Fruit fly (Drosophila melanogaster) whole organism, embryonic: ENCODE results near the gene Nup37.

Source experiments
- CG13424 ChIP-seq: fragments of 200-800 bp; sonication (Bioruptor generic); optimal IDR thresholded peaks from 2 replicates; lab custom pipeline; 2019; ENCODE audit warnings: missing biosample characterization, mild to moderate bottlenecking, missing genetic modification characterization, moderate library complexity
- CG14710 ChIP-seq: fragments of 200-800 bp; sonication (Bioruptor generic); optimal IDR thresholded peaks from 3 replicates; lab custom pipeline; 2019; ENCODE audit warnings: missing biosample characterization, mild to moderate bottlenecking, missing genetic modification characterization, moderate library complexity
- CG18619 ChIP-seq: fragments of 200-800 bp; sonication (Bioruptor generic); optimal IDR thresholded peaks from 3 replicates; lab custom pipeline; 2017; ENCODE audit warnings: missing biosample characterization, mild to moderate bottlenecking, missing genetic modification characterization
- CG2889 ChIP-seq: fragments of 200-800 bp; sonication (Bioruptor generic); IDR thresholded peaks from 3 replicates; pipeline ENCODE4 v1.3.6; 2022; ENCODE audit warnings: missing biosample characterization, missing genetic modification characterization
- CG31441 ChIP-seq: fragments of 200-800 bp; sonication (Bioruptor generic); IDR thresholded peaks from 2 replicates; pipeline ENCODE4 v1.3.6; 2022; ENCODE audit warnings: missing biosample characterization, missing genetic modification characterization
- CG4282 ChIP-seq: fragments of 200-800 bp; sonication (Bioruptor generic); optimal IDR thresholded peaks from 2 replicates; lab custom pipeline; 2016; ENCODE audit warnings: missing biosample characterization, missing genetic modification characterization
- CG6272 ChIP-seq: fragments of 200-800 bp; sonication (Bioruptor generic); IDR thresholded peaks from 2 replicates; pipeline ENCODE4 v1.3.6; 2022; ENCODE audit warnings: missing biosample characterization, missing genetic modification characterization
- CG7271 ChIP-seq: fragments of 200-800 bp; sonication (Bioruptor generic); optimal IDR thresholded peaks from 2 replicates; lab custom pipeline; 2018; ENCODE audit warnings: missing biosample characterization, mild to moderate bottlenecking, missing genetic modification characterization, moderate library complexity
- CG7987 ChIP-seq: fragments of 200-800 bp; sonication (Bioruptor generic); optimal IDR thresholded peaks from 2 replicates; lab custom pipeline; 2018; ENCODE audit warnings: missing biosample characterization, mild to moderate bottlenecking, missing genetic modification characterization, moderate library complexity
- CG8765 ChIP-seq: fragments of 200-800 bp; sonication (Bioruptor generic); IDR thresholded peaks from 2 replicates; pipeline ENCODE4 v1.3.6; 2022; ENCODE audit warnings: missing biosample characterization, missing genetic modification characterization
- CG9932 ChIP-seq: fragments of 200-800 bp; sonication (Bioruptor generic); IDR thresholded peaks from 2 replicates; pipeline ENCODE4 v1.3.6; 2022; ENCODE audit warnings: missing biosample characterization, missing genetic modification characterization
- CkIIα-i1 ChIP-seq: fragments of 200-800 bp; sonication (Bioruptor generic); IDR thresholded peaks from 2 replicates; pipeline ENCODE4 v1.3.6; 2022; ENCODE audit warnings: missing biosample characterization, missing genetic modification characterization
- CoRest ChIP-seq: fragments of 200-800 bp; sonication (Bioruptor generic); optimal IDR thresholded peaks from 3 replicates; lab custom pipeline; 2018; ENCODE audit warnings: missing biosample characterization, mild to moderate bottlenecking, missing genetic modification characterization, moderate library complexity
- ERR ChIP-seq: fragments of 200-800 bp; sonication (Bioruptor generic); optimal IDR thresholded peaks from 2 replicates; lab custom pipeline; 2016; ENCODE audit warnings: missing biosample characterization, missing genetic modification characterization
- Fer3 ChIP-seq: fragments of 200-800 bp; sonication (Bioruptor generic); optimal IDR thresholded peaks from 2 replicates; lab custom pipeline; 2018; ENCODE audit warnings: missing biosample characterization, mild to moderate bottlenecking, missing genetic modification characterization, moderate library complexity
- HLHmδ ChIP-seq: fragments of 200-800 bp; sonication (Bioruptor generic); optimal IDR thresholded peaks from 2 replicates; lab custom pipeline; 2018; ENCODE audit warnings: missing biosample characterization, mild to moderate bottlenecking, missing genetic modification characterization, moderate library complexity
- Hr78 ChIP-seq, 2 experiments: fragments of 200-800 bp in 1 of 2; fragments of >200 bp in 1 of 2; sonication (Bioruptor generic) in 1 of 2; optimal IDR thresholded peaks; 2 replicates each; lab custom pipeline; 2017 to 2019; ENCODE audit warnings: missing biosample characterization in 2 of 2, missing genetic modification characterization in 2 of 2, mild to moderate bottlenecking in 1 of 2, moderate library complexity in 1 of 2
- Jarid2 ChIP-seq: fragments of 200-800 bp; sonication (Bioruptor generic); optimal IDR thresholded peaks from 3 replicates; lab custom pipeline; 2017; ENCODE audit warnings: mild to moderate bottlenecking, missing biosample characterization, missing genetic modification reagents, missing genetic modification characterization
- Lim3 ChIP-seq: fragments of 200-800 bp; sonication (Bioruptor generic); IDR thresholded peaks from 2 replicates; pipeline ENCODE4 v1.3.6; 2022; ENCODE audit warnings: missing biosample characterization, missing genetic modification characterization
- Mrtf ChIP-seq: fragments of 200-800 bp; sonication (Bioruptor generic); IDR thresholded peaks from 3 replicates; pipeline ENCODE4 v1.3.6; 2022; ENCODE audit warnings: missing biosample characterization, missing genetic modification characterization
- NC2α ChIP-seq: fragments of 200-800 bp; sonication (Bioruptor generic); optimal IDR thresholded peaks from 2 replicates; lab custom pipeline; 2016; ENCODE audit warnings: missing biosample characterization, missing genetic modification characterization
- Scr ChIP-seq: fragments of 200-800 bp; sonication (Bioruptor generic); IDR thresholded peaks from 2 replicates; pipeline ENCODE4 v1.3.6; 2022; ENCODE audit warnings: missing biosample characterization, missing genetic modification characterization; ENCODE audit not compliant: partially characterized antibody
- Side ChIP-seq: fragments of 200-800 bp; sonication (Bioruptor generic); optimal IDR thresholded peaks from 2 replicates; lab custom pipeline; 2016; ENCODE audit warnings: missing biosample characterization, missing genetic modification characterization
- Sox100B ChIP-seq: fragments of 200-800 bp; sonication (Bioruptor generic); optimal IDR thresholded peaks from 3 replicates; lab custom pipeline; 2018; ENCODE audit warnings: missing biosample characterization, mild to moderate bottlenecking, missing genetic modification characterization
- TFAM ChIP-seq: fragments of 200-800 bp; sonication (Bioruptor generic); optimal IDR thresholded peaks from 2 replicates; lab custom pipeline; 2017; ENCODE audit warnings: missing biosample characterization, missing genetic modification characterization, inconsistent platforms
- Trl ChIP-seq, 3 experiments: fragments of >200 bp in 2 of 3; fragments of 200-800 bp in 1 of 3; sonication (Bioruptor generic) in 1 of 3; optimal IDR thresholded peaks; 2 replicates in 1 of 3; 3 replicates in 2 of 3; lab custom pipeline; 2016 to 2017; ENCODE audit warnings: missing biosample characterization in 1 of 3, missing genetic modification characterization in 1 of 3
- amos ChIP-seq: fragments of 200-800 bp; sonication (Bioruptor generic); IDR thresholded peaks from 2 replicates; pipeline ENCODE4 v1.3.6; 2022; ENCODE audit warnings: missing biosample characterization, missing genetic modification characterization; ENCODE audit not compliant: partially characterized antibody
- ara ChIP-seq: fragments of 200-800 bp; sonication (Bioruptor generic); IDR thresholded peaks from 2 replicates; pipeline ENCODE4 v1.3.6; 2022; ENCODE audit warnings: missing biosample characterization, missing genetic modification characterization
- ase ChIP-seq: fragments of 200-800 bp; sonication (Bioruptor generic); IDR thresholded peaks from 3 replicates; pipeline ENCODE4 v1.3.6; 2022; ENCODE audit warnings: missing biosample characterization, missing genetic modification characterization
- bab2 ChIP-seq: fragments of 200-800 bp; sonication (Bioruptor generic); optimal IDR thresholded peaks from 2 replicates; lab custom pipeline; 2016; ENCODE audit warnings: missing biosample characterization, missing genetic modification characterization
- bigmax ChIP-seq: fragments of 200-800 bp; sonication (Bioruptor generic); optimal IDR thresholded peaks from 2 replicates; lab custom pipeline; 2018; ENCODE audit warnings: missing biosample characterization, mild to moderate bottlenecking, missing genetic modification characterization
- chm ChIP-seq: fragments of 200-800 bp; sonication (Bioruptor generic); IDR thresholded peaks from 2 replicates; pipeline ENCODE4 v1.3.6; 2022; ENCODE audit warnings: missing biosample characterization, missing genetic modification characterization
- crol ChIP-seq: fragments of 200-800 bp; sonication (Bioruptor generic); IDR thresholded peaks from 2 replicates; pipeline ENCODE4 v1.3.6; 2022; ENCODE audit warnings: missing biosample characterization, missing genetic modification characterization
- en ChIP-seq: fragments of 200-800 bp; sonication (Bioruptor generic); optimal IDR thresholded peaks from 2 replicates; lab custom pipeline; 2016; ENCODE audit warnings: missing biosample characterization, missing genetic modification characterization
- esg ChIP-seq: fragments of 200-800 bp; sonication (Bioruptor generic); conservative IDR thresholded peaks from 2 replicates; pipeline ENCODE4 v1.3.6; 2022; ENCODE audit warnings: missing biosample characterization, missing genetic modification characterization
- eve ChIP-seq, 2 experiments: fragments of >200 bp; optimal IDR thresholded peaks; 2 replicates each; lab custom pipeline; 2017; ENCODE audit warnings: missing biosample characterization in 2 of 2, missing genetic modification characterization in 2 of 2
- fu2 ChIP-seq: fragments of 200-800 bp; sonication (Bioruptor generic); optimal IDR thresholded peaks from 2 replicates; lab custom pipeline; 2016; ENCODE audit warnings: missing biosample characterization, missing genetic modification characterization
- gce ChIP-seq: fragments of 200-800 bp; sonication (Bioruptor generic); IDR thresholded peaks from 3 replicates; pipeline ENCODE4 v1.3.6; 2022; ENCODE audit warnings: missing biosample characterization, missing genetic modification characterization
- kni ChIP-seq: fragments of 200-800 bp; sonication (Bioruptor generic); optimal IDR thresholded peaks from 3 replicates; lab custom pipeline; 2017; ENCODE audit warnings: mild to moderate bottlenecking, missing biosample characterization, missing genetic modification reagents, missing genetic modification characterization
- lbe ChIP-seq: fragments of 200-800 bp; sonication (Bioruptor generic); optimal IDR thresholded peaks from 2 replicates; lab custom pipeline; 2016; ENCODE audit warnings: missing biosample characterization, mild to moderate bottlenecking, missing genetic modification characterization
- lov ChIP-seq, 2 experiments: fragments of 200-800 bp in 1 of 2; fragments of >200 bp in 1 of 2; sonication (Bioruptor generic) in 1 of 2; IDR thresholded peaks in 1 of 2; optimal IDR thresholded peaks in 1 of 2; 2 replicates in 1 of 2; 3 replicates in 1 of 2; pipeline versions ENCODE4 v1.3.6 to Lab custom; 2017 to 2022; ENCODE audit warnings: missing biosample characterization in 1 of 2, missing genetic modification characterization in 1 of 2
- pnt ChIP-seq: fragments of 200-800 bp; sonication (Bioruptor generic); optimal IDR thresholded peaks from 3 replicates; lab custom pipeline; 2016; ENCODE audit warnings: missing biosample characterization, missing genetic modification characterization
- pros ChIP-seq: fragments of 200-800 bp; sonication (Bioruptor generic); optimal IDR thresholded peaks from 3 replicates; lab custom pipeline; 2019; ENCODE audit warnings: missing biosample characterization, mild to moderate bottlenecking, missing genetic modification characterization, moderate library complexity
- schlank ChIP-seq: fragments of 200-800 bp; sonication (Bioruptor generic); optimal IDR thresholded peaks from 2 replicates; lab custom pipeline; 2018; ENCODE audit warnings: missing biosample characterization, mild to moderate bottlenecking, missing genetic modification characterization
- sna ChIP-seq: fragments of 200-800 bp; sonication (Bioruptor generic); IDR thresholded peaks from 2 replicates; pipeline ENCODE4 v1.3.6; 2022; ENCODE audit warnings: missing biosample characterization, missing genetic modification characterization; ENCODE audit not compliant: partially characterized antibody
- tgo ChIP-seq: fragments of 200-800 bp; sonication (Bioruptor generic); IDR thresholded peaks from 3 replicates; pipeline ENCODE4 v1.3.6; 2022; ENCODE audit warnings: missing biosample characterization, missing genetic modification characterization
- trh ChIP-seq: fragments of 200-800 bp; sonication (Bioruptor generic); optimal IDR thresholded peaks from 2 replicates; lab custom pipeline; 2016; ENCODE audit warnings: missing biosample characterization, missing genetic modification characterization
- vnd ChIP-seq: fragments of 200-800 bp; sonication (Bioruptor generic); IDR thresholded peaks from 3 replicates; pipeline ENCODE4 v1.3.6; 2022; ENCODE audit warnings: missing biosample characterization, missing genetic modification characterization; ENCODE audit not compliant: partially characterized antibody

Nup37 gene

dm6 chr3R:25258628-25259240 is 11.3 kb downstream of the Nup37 start, which contains the start of gene CG11857 (continued):
- peak; percentile 96 for TF ChIP-seq schlank (tag; lab: Kevin White, UChicago)
- TF ChIP-seq CG8765, result peak; percentile 98
- TF ChIP-seq CG6272 (GFP tag; lab: Robert Waterston, UW), result peak; percentile 99
- TF ChIP-seq CG7271, result peak; percentile 95
- peak; percentile 100 for TF ChIP-seq sna
- TF ChIP-seq TFAM (GFP tag; lab: Kevin White, UChicago), result peak; percentile 73
- TF ChIP-seq tgo (GFP tag; lab: Robert Waterston, UW), result peak; percentile 99
- TF ChIP-seq CG4282 (GFP tag; lab: Kevin White, UChicago), result peak; percentile 96
- TF ChIP-seq Trl (optimal IDR thresholded peaks at IDR 0.05; lab: Kevin White, UChicago), result peak in 1 of 2 experiments; percentile 46
- peak; percentile 98 for TF ChIP-seq Trl (GFP tag; optimal IDR thresholded peaks at IDR 0.05; lab: Kevin White, UChicago)
- TF ChIP-seq amos (GFP tag; lab: Robert Waterston, UW), result peak; percentile 98
- TF ChIP-seq en (GFP tag; lab: Kevin White, UChicago), result peak; percentile 90
- TF ChIP-seq esg, result peak; percentile 99
- peak; percentile 98 for TF ChIP-seq chm (GFP tag; lab: Robert Waterston, UW)
- peak; percentile 95 for TF ChIP-seq CG7987 (GFP tag; lab: Kevin White, UChicago)
- peak; percentile 88 for TF ChIP-seq kni (GFP tag; lab: Kevin White, UChicago)
- TF ChIP-seq pros (GFP tag; lab: Kevin White, UChicago), result peak; percentile 8
- peak; percentile 12 for TF ChIP-seq HLHmδ (GFP tag; lab: Kevin White, UChicago)
- peak; percentile 84 for TF ChIP-seq Jarid2 (GFP tag; lab: Kevin White, UChicago)
- peak; percentile 80 for TF ChIP-seq crol (GFP tag; lab: Robert Waterston, UW)
- peak; percentile 99 for TF ChIP-seq Mrtf (GFP tag; lab: Robert Waterston, UW)
- peak; percentile 100 for TF ChIP-seq CG9932 (GFP tag; lab: Robert Waterston, UW)
- TF ChIP-seq ara (GFP tag; lab: Robert Waterston, UW), result peak; percentile 98
- TF ChIP-seq Sox100B (GFP tag; lab: Kevin White, UChicago), result peak; percentile 93
- TF ChIP-seq NC2α (GFP tag; lab: Kevin White, UChicago), result peak; percentile 90
- peak; percentile 97 for TF ChIP-seq fu2 (GFP tag; lab: Kevin White, UChicago)
- TF ChIP-seq lbe (GFP tag; lab: Kevin White, UChicago), result peak; percentile 96
- TF ChIP-seq Lim3, result peak; percentile 95
- peak; percentile 98 for TF ChIP-seq CG13424 (tag; lab: Kevin White, UChicago)
- TF ChIP-seq pnt (GFP tag; lab: Kevin White, UChicago), result peak; percentile 97
- TF ChIP-seq lov (optimal IDR thresholded peaks at IDR 0.05; lab: Kevin White, UChicago), result no peak
- TF ChIP-seq lov (GFP tag; IDR thresholded peaks at IDR 0.05; lab: Robert Waterston, UW), result peak; percentile 98
- peak; percentile 98 for TF ChIP-seq bab2 (GFP tag; lab: Kevin White, UChicago)
- peak; percentile 99 for TF ChIP-seq CG2889 (GFP tag; lab: Robert Waterston, UW)
- TF ChIP-seq ERR (GFP tag; lab: Kevin White, UChicago), result peak; percentile 95
- peak; percentile 100 for TF ChIP-seq vnd (GFP tag; lab: Robert Waterston, UW)
- TF ChIP-seq CG31441 (GFP tag; lab: Robert Waterston, UW), result peak; percentile 96
- peak; percentile 90 for TF ChIP-seq CkIIα-i1 (GFP tag; lab: Robert Waterston, UW)
- peak; percentile 99 for TF ChIP-seq ase (GFP tag; lab: Robert Waterston, UW)
- peak; percentile 60 for TF ChIP-seq bigmax (GFP tag; lab: Kevin White, UChicago)
- TF ChIP-seq Side (GFP tag; lab: Kevin White, UChicago), result peak; percentile 95
- TF ChIP-seq Hr78 (GFP tag; optimal IDR thresholded peaks at IDR 0.05; lab: Kevin White, UChicago), result no peak
- TF ChIP-seq Fer3 (tag; lab: Kevin White, UChicago), result peak; percentile 98
- TF ChIP-seq eve (GFP tag; optimal IDR thresholded peaks at IDR 0.05; lab: Kevin White, UChicago), result peak in 1 of 2 experiments; percentile 54
- TF ChIP-seq CoRest (tag; lab: Kevin White, UChicago), result peak; percentile 99
- peak; percentile 97 for TF ChIP-seq CG18619 (GFP tag; lab: Kevin White, UChicago)
- TF ChIP-seq gce (GFP tag; lab: Robert Waterston, UW), result peak; percentile 96
- TF ChIP-seq Scr (GFP tag; lab: Robert Waterston, UW), result peak; percentile 100
- TF ChIP-seq CG14710 (tag; lab: Kevin White, UChicago), result peak; percentile 98
- peak; percentile 97 for TF ChIP-seq trh (GFP tag; lab: Kevin White, UChicago)
